Fruit fly (Drosophila melanogaster) whole organism, prepupa: Measurements from ENCODE around the gene CG13067.

ENCODE experiments used
- CG11902 ChIP-seq: fragments of 200-800 bp; sonication (Bioruptor generic); optimal IDR thresholded peaks from 3 replicates; lab custom pipeline; 2016; ENCODE audit warnings: missing biosample characterization, missing genetic modification characterization
- CG1621 ChIP-seq: fragments of 200-800 bp; sonication (Bioruptor generic); optimal IDR thresholded peaks from 3 replicates; lab custom pipeline; 2018; ENCODE audit warnings: missing biosample characterization, mild to moderate bottlenecking, missing genetic modification characterization
- CG6276 ChIP-seq: fragments of 200-800 bp; sonication (Bioruptor generic); optimal IDR thresholded peaks from 2 replicates; lab custom pipeline; 2017; ENCODE audit warnings: missing biosample characterization, mild to moderate bottlenecking, missing genetic modification characterization
- CG8632 ChIP-seq: fragments of 200-800 bp; sonication (Bioruptor generic); optimal IDR thresholded peaks from 3 replicates; lab custom pipeline; 2016; ENCODE audit warnings: missing biosample characterization, missing genetic modification characterization
- Eip78C ChIP-seq: fragments of 200-800 bp; sonication (Bioruptor generic); peaks from one replicate; lab custom pipeline; 2016; ENCODE audit warnings: missing biosample characterization, missing genetic modification characterization
- Lpt ChIP-seq: fragments of 200-800 bp; sonication (Bioruptor generic); optimal IDR thresholded peaks from 3 replicates; lab custom pipeline; 2016; ENCODE audit warnings: missing biosample characterization, missing genetic modification characterization
- OdsH ChIP-seq: fragments of 200-800 bp; sonication (Bioruptor generic); optimal IDR thresholded peaks from 3 replicates; lab custom pipeline; 2016; ENCODE audit warnings: missing biosample characterization, missing genetic modification characterization
- ss ChIP-seq, 2 experiments: fragments of 200-800 bp; sonication (Bioruptor generic); optimal IDR thresholded peaks; 2 replicates in 1 of 2; 3 replicates in 1 of 2; lab custom pipeline; 2017 to 2018; ENCODE audit warnings: mild to moderate bottlenecking in 2 of 2, missing biosample characterization in 2 of 2, missing genetic modification characterization in 2 of 2, moderate library complexity in 1 of 2

- TF ChIP-seq CG6276 (GFP tag; lab: Kevin White, UChicago) (no peak), CG8632 (GFP tag; lab: Kevin White, UChicago) (no peak), CG1621 (tag; lab: Kevin White, UChicago) (no peak), CG11902 (no peak), Lpt (no peak), OdsH (GFP tag; lab: Kevin White, UChicago) (no peak), ss (GFP tag; optimal IDR thresholded peaks at IDR 0.05; lab: Kevin White, UChicago) (no peak), Eip78C (GFP tag; lab: Kevin White, UChicago) (peak; percentile 11)
Observed at dm6 chr3L:16221800-16222199, 49.3 kb upstream of the CG13067 start.
